Worm (Caenorhabditis elegans) whole organism, L2 larva: ENCODE data around the gene T05A7.6.

Experiments
- C34F6.9 ChIP-seq: fragments of 150-350 bp; optimal IDR thresholded peaks from 2 replicates; lab custom pipeline; 2014; ENCODE audit warnings: missing biosample characterization, missing genetic modification characterization
- F13H6.1 ChIP-seq: sonication (generic microtip); optimal IDR thresholded peaks from 2 replicates; lab custom pipeline; 2016; ENCODE audit warnings: missing genetic modification characterization, missing compliant biosample characterization
- R02D3.7 ChIP-seq: fragments of 150-350 bp; optimal IDR thresholded peaks from 2 replicates; lab custom pipeline; 2014; ENCODE audit warnings: missing biosample characterization, missing genetic modification characterization
- Y55F3AM.14 ChIP-seq: fragments of 200-800 bp; sonication (Bioruptor generic); optimal IDR thresholded peaks from 2 replicates; lab custom pipeline; 2018; ENCODE audit warnings: mild to moderate bottlenecking, missing genetic modification characterization, missing compliant biosample characterization
- ZK546.5 ChIP-seq: sonication (generic microtip); optimal IDR thresholded peaks from 2 replicates; lab custom pipeline; 2017; ENCODE audit warnings: missing biosample characterization, missing genetic modification characterization
- alr-1 ChIP-seq: fragments of 150-350 bp; optimal IDR thresholded peaks from 2 replicates; lab custom pipeline; 2014; ENCODE audit warnings: missing biosample characterization, missing genetic modification characterization
- aly-2 ChIP-seq: fragments of 150-350 bp; optimal IDR thresholded peaks from 2 replicates; lab custom pipeline; 2014; ENCODE audit warnings: missing biosample characterization, missing genetic modification characterization
- ama-1 ChIP-seq: fragments of 150-350 bp; optimal IDR thresholded peaks from 2 replicates; lab custom pipeline; 2018; ENCODE audit warnings: inconsistent platforms
- egl-27 ChIP-seq: sonication (generic microtip); optimal IDR thresholded peaks from 3 replicates; lab custom pipeline; 2017; ENCODE audit warnings: missing biosample characterization, missing genetic modification reagents, missing genetic modification characterization
- elt-1 ChIP-seq: fragments of 150-350 bp; optimal IDR thresholded peaks from 2 replicates; lab custom pipeline; 2014; ENCODE audit warnings: missing biosample characterization, missing genetic modification characterization
- fos-1 ChIP-seq: fragments of 150-350 bp; optimal IDR thresholded peaks from 2 replicates; lab custom pipeline; 2014; ENCODE audit warnings: missing biosample characterization, missing genetic modification characterization
- lin-39 ChIP-seq: fragments of 150-350 bp; optimal IDR thresholded peaks from 2 replicates; lab custom pipeline; 2014; ENCODE audit warnings: missing biosample characterization, missing genetic modification reagents, missing genetic modification characterization
- lsy-2 ChIP-seq, 2 experiments: fragments of 150-350 bp in 1 of 2; sonication (generic microtip) in 1 of 2; optimal IDR thresholded peaks; 2 replicates each; lab custom pipeline; 2014 to 2017; ENCODE audit warnings: missing biosample characterization in 2 of 2, missing genetic modification characterization in 2 of 2
- mab-5 ChIP-seq: fragments of 150-350 bp; optimal IDR thresholded peaks from 2 replicates; lab custom pipeline; 2014; ENCODE audit warnings: missing biosample characterization, missing genetic modification characterization
- mdl-1 ChIP-seq, 2 experiments: fragments of 150-350 bp in 1 of 2; sonication (generic microtip) in 1 of 2; optimal IDR thresholded peaks; 2 replicates each; lab custom pipeline; 2017; ENCODE audit warnings: missing biosample characterization in 2 of 2, missing genetic modification characterization in 2 of 2
- nhr-10 ChIP-seq: sonication (generic microtip); optimal IDR thresholded peaks from 2 replicates; lab custom pipeline; 2017; ENCODE audit warnings: missing biosample characterization, missing genetic modification characterization
- nhr-11 ChIP-seq: fragments of 150-350 bp; optimal IDR thresholded peaks from 2 replicates; lab custom pipeline; 2014; ENCODE audit warnings: missing biosample characterization, missing genetic modification characterization
- nhr-12 ChIP-seq: fragments of 150-350 bp; optimal IDR thresholded peaks from 2 replicates; lab custom pipeline; 2014; ENCODE audit warnings: missing biosample characterization, missing genetic modification characterization
- nhr-129 ChIP-seq: fragments of 150-350 bp; optimal IDR thresholded peaks from 2 replicates; lab custom pipeline; 2014; ENCODE audit warnings: missing biosample characterization, missing genetic modification characterization
- nhr-21 ChIP-seq: fragments of 150-350 bp; optimal IDR thresholded peaks from 2 replicates; lab custom pipeline; 2014; ENCODE audit warnings: missing biosample characterization, missing genetic modification characterization
- nhr-23 ChIP-seq: fragments of 150-350 bp; optimal IDR thresholded peaks from 2 replicates; lab custom pipeline; 2014; ENCODE audit warnings: missing biosample characterization, missing genetic modification reagents, missing genetic modification characterization
- nhr-237 ChIP-seq: fragments of 150-350 bp; optimal IDR thresholded peaks from 2 replicates; lab custom pipeline; 2014; ENCODE audit warnings: missing biosample characterization, missing genetic modification characterization
- nhr-25 ChIP-seq: fragments of 150-350 bp; sonication (generic microtip); optimal IDR thresholded peaks from 3 replicates; lab custom pipeline; 2014; ENCODE audit warnings: missing biosample characterization, missing genetic modification characterization
- nhr-6 ChIP-seq: fragments of 150-350 bp; optimal IDR thresholded peaks from 2 replicates; lab custom pipeline; 2014; ENCODE audit warnings: missing biosample characterization, missing genetic modification characterization
- peb-1 ChIP-seq: fragments of 150-350 bp; optimal IDR thresholded peaks from 2 replicates; lab custom pipeline; 2014; ENCODE audit warnings: missing biosample characterization, missing genetic modification characterization
- sem-4 ChIP-seq: fragments of 150-350 bp; optimal IDR thresholded peaks from 2 replicates; lab custom pipeline; 2014; ENCODE audit warnings: missing biosample characterization, missing genetic modification reagents, missing genetic modification characterization
- skn-1 ChIP-seq: sonication (generic microtip); optimal IDR thresholded peaks from 2 replicates; lab custom pipeline; 2017; ENCODE audit warnings: missing biosample characterization, missing genetic modification characterization
- sma-3 ChIP-seq: sonication (generic microtip); optimal IDR thresholded peaks from 2 replicates; lab custom pipeline; 2016; ENCODE audit warnings: missing genetic modification reagents, missing genetic modification characterization, missing compliant biosample characterization
- snpc-4 ChIP-seq: fragments of 150-350 bp; optimal IDR thresholded peaks from 2 replicates; lab custom pipeline; 2014; ENCODE audit warnings: missing biosample characterization, missing genetic modification characterization
- unc-39 ChIP-seq: fragments of 150-350 bp; optimal IDR thresholded peaks from 2 replicates; lab custom pipeline; 2014; ENCODE audit warnings: missing biosample characterization, missing genetic modification characterization
- unc-55 ChIP-seq: fragments of 150-350 bp; sonication (generic microtip); optimal IDR thresholded peaks from 3 replicates; lab custom pipeline; 2014; ENCODE audit warnings: missing biosample characterization, missing genetic modification reagents, missing genetic modification characterization
- unc-62 ChIP-seq: fragments of 150-350 bp; optimal IDR thresholded peaks from 2 replicates; lab custom pipeline; 2014; ENCODE audit warnings: missing biosample characterization, missing genetic modification reagents, missing genetic modification characterization
- zag-1 ChIP-seq: fragments of 150-350 bp; optimal IDR thresholded peaks from 2 replicates; lab custom pipeline; 2014; ENCODE audit warnings: missing biosample characterization, missing genetic modification characterization
- ztf-1 ChIP-seq: fragments of 200-800 bp; sonication (Bioruptor generic); conservative IDR thresholded peaks from 2 replicates; pipeline ENCODE4 v1.3.6; 2022; ENCODE audit warnings: missing genetic modification characterization, missing compliant biosample characterization
- ztf-11 ChIP-seq: sonication (generic microtip); optimal IDR thresholded peaks from 2 replicates; lab custom pipeline; 2017; ENCODE audit warnings: missing biosample characterization, missing genetic modification characterization

The T05A7.6 gene

DNA sequence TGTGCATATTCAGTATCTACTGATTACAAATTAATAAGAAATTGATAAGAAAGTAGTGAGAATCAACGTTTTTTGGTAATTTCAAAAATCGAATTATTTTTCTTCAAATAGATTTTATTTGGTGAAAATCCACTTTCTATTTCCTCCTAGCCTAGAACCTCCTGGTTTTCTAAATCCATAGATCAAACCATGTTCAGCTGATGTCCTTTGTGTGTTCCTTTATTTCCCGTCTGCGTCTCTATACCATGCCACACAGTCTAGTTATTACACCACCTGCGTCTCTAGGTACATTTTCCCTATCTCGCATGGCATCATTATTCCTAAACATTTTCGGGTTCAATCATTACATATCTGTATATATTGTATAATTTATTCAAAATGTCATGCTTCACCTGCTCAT, 21.5 kb upstream of the T05A7.6 start, which contains the start of gene F10G7.5 (continued):
- no peak for TF ChIP-seq lin-39 (tag; lab: Kevin White, UChicago)
- no peak for TF ChIP-seq ZK546.5

DNA sequence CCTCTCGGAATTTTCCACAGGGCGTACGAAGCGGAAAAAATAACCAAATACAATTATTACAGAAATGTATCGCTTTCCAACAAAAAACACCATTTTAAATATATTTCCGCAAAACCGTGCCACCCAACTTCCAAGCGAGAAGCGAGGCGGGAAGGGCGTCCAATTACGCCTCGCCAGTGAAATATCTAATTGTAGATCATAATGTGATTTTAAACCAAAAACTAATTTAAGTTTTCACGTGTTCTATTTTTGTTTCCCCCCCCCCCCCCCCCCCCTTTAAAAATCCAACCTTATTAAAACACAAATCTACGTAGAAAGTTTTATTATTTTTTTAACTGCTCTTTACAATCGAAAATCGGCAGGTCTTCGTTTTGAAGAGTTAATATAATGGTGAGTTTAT, 17.9 kb upstream of the T05A7.6 start, which contains the start of gene F10G7.12:
F10G7.12 (plus strand) TSS at position 301 of the 400 bp plus-strand sequence.
- no peak for TF ChIP-seq unc-39 (tag; lab: Kevin White, UChicago)
- TF ChIP-seq, all 48 proteins: peak for 0

ce11 chrII:4686941-4687340, 15.3 kb upstream of the T05A7.6 start, which contains the start of gene sre-39:
TSS of gene sre-39 (plus strand) at chrII:4687241.
- TF ChIP-seq nhr-12 (tag; lab: Kevin White, UChicago) = no peak
- no peak for TF ChIP-seq nhr-25 (tag; lab: Kevin White, UChicago)
- TF ChIP-seq alr-1 (tag; lab: Kevin White, UChicago) = no peak
- no peak for TF ChIP-seq ztf-11 (tag; lab: Kevin White, UChicago)
- no peak for TF ChIP-seq unc-55 (GFP tag; lab: Kevin White, UChicago)
- no peak for TF ChIP-seq F13H6.1 (tag; lab: Kevin White, UChicago)
- no peak for TF ChIP-seq skn-1 (tag; lab: Kevin White, UChicago)
- TF ChIP-seq sma-3 (GFP tag; lab: Kevin White, UChicago) = no peak
- TF ChIP-seq lin-39 (tag; lab: Kevin White, UChicago) = no peak
- TF ChIP-seq, all 48 proteins: peak for 0

- TF ChIP-seq unc-55 (GFP tag; lab: Kevin White, UChicago) (no peak), nhr-237 (tag; lab: Kevin White, UChicago) (no peak), unc-39 (tag; lab: Kevin White, UChicago) (no peak), nhr-6 (tag; lab: Kevin White, UChicago) (no peak), mab-5 (tag; lab: Kevin White, UChicago) (no peak), nhr-23 (tag; lab: Kevin White, UChicago) (no peak), lsy-2 (tag; optimal IDR thresholded peaks at IDR 0.05; lab: Kevin White, UChicago) (no peak), unc-62 (GFP tag; lab: Kevin White, UChicago) (no peak), nhr-10 (no peak), nhr-21 (tag; lab: Kevin White, UChicago) (no peak), fos-1 (no peak), nhr-12 (tag; lab: Kevin White, UChicago) (no peak), ZK546.5 (no peak), peb-1 (tag; lab: Kevin White, UChicago) (no peak), F13H6.1 (tag; lab: Kevin White, UChicago) (no peak), nhr-11 (tag; lab: Kevin White, UChicago) (no peak), elt-1 (tag; lab: Kevin White, UChicago) (no peak), Y55F3AM.14 (GFP tag; lab: Kevin White, UChicago) (no peak), nhr-25 (tag; lab: Kevin White, UChicago) (no peak), sem-4 (tag; lab: Kevin White, UChicago) (no peak)
These were observed 13.3 kb upstream of the T05A7.6 start for ce11 chrII:4684852-4685251.

ce11 chrII:4683693-4684092, 12.1 kb upstream of the T05A7.6 start, which contains the start of gene sre-40:
TSS of gene sre-40 (minus strand) at chrII:4683793.
- no peak for TF ChIP-seq sem-4 (tag; lab: Kevin White, UChicago)
- no peak for TF ChIP-seq nhr-237 (tag; lab: Kevin White, UChicago)
- no peak for TF ChIP-seq snpc-4 (tag; lab: Kevin White, UChicago)
- no peak for TF ChIP-seq ama-1 (lab: Kevin White, UChicago)
- no peak for TF ChIP-seq lin-39 (tag; lab: Kevin White, UChicago)
- TF ChIP-seq unc-62 (GFP tag; lab: Kevin White, UChicago) = no peak
- no peak for TF ChIP-seq Y55F3AM.14 (GFP tag; lab: Kevin White, UChicago)
- TF ChIP-seq nhr-6 (tag; lab: Kevin White, UChicago) = no peak
- no peak for TF ChIP-seq R02D3.7 (tag; lab: Kevin White, UChicago)
- no peak for TF ChIP-seq ZK546.5
- TF ChIP-seq sma-3 (GFP tag; lab: Kevin White, UChicago) = no peak
- no peak for TF ChIP-seq ztf-11 (tag; lab: Kevin White, UChicago)

ce11 chrII:4681391-4681790, 9.8 kb upstream of the T05A7.6 start, which contains the start of gene T05A7.7:
TSS of gene T05A7.7 (minus strand) at chrII:4681491.
- TF ChIP-seq ZK546.5 (no peak), zag-1 (tag; lab: Kevin White, UChicago) (no peak), mdl-1 (tag; optimal IDR thresholded peaks at IDR 0.05; lab: Kevin White, UChicago) (no peak), aly-2 (tag; lab: Kevin White, UChicago) (no peak), snpc-4 (tag; lab: Kevin White, UChicago) (no peak), ztf-1 (GFP tag; lab: Robert Waterston, UW) (no peak), skn-1 (tag; lab: Kevin White, UChicago) (no peak), ztf-11 (tag; lab: Kevin White, UChicago) (no peak), C34F6.9 (tag; lab: Kevin White, UChicago) (no peak), unc-39 (tag; lab: Kevin White, UChicago) (no peak), lsy-2 (tag; optimal IDR thresholded peaks at IDR 0.05; lab: Kevin White, UChicago) (no peak), nhr-129 (tag; lab: Kevin White, UChicago) (no peak), egl-27 (no peak)
